Fruit fly (Drosophila melanogaster) whole organism, adult: ENCODE measurements around the gene CG15199.

Experiments used
- CG12768 ChIP-seq: fragments of 200-800 bp; sonication (Bioruptor generic); optimal IDR thresholded peaks from 2 replicates; lab custom pipeline; 2017; ENCODE audit warnings: missing biosample characterization, missing genetic modification characterization, mild to moderate bottlenecking, moderate library complexity, missing genetic modification reagents
- CG33017 ChIP-seq: fragments of 200-800 bp; sonication (Bioruptor generic); optimal IDR thresholded peaks from 2 replicates; lab custom pipeline; 2018; ENCODE audit warnings: missing biosample characterization, mild to moderate bottlenecking, missing genetic modification characterization, moderate library complexity
- Mnt ChIP-seq: fragments of 200-800 bp; sonication (Bioruptor generic); optimal IDR thresholded peaks from 2 replicates; lab custom pipeline; 2016; ENCODE audit warnings: missing biosample characterization, mild to moderate bottlenecking, missing genetic modification characterization
- cnc ChIP-seq, 2 experiments: fragments of >200 bp; optimal IDR thresholded peaks; 2 replicates each; lab custom pipeline; 2017

- peak; percentile 100 for TF ChIP-seq Mnt (GFP tag; lab: Kevin White, UChicago)
- TF ChIP-seq CG12768 (GFP tag; lab: Kevin White, UChicago): no peak
- TF ChIP-seq cnc (optimal IDR thresholded peaks at IDR 0.05; lab: Kevin White, UChicago): no peak
- TF ChIP-seq CG33017 (tag; lab: Kevin White, UChicago): peak; percentile 22
These were observed 32.7 kb downstream of the CG15199 start for dm6 chrX:11108845-11109450.
